Worm (Caenorhabditis elegans) whole organism, L4 larva: ENCODE measurements around the gene C05A2.4.

Source experiments
- F37D6.2 ChIP-seq: sonication (generic microtip); optimal IDR thresholded peaks from 2 replicates; lab custom pipeline; 2016; ENCODE audit warnings: mild to moderate bottlenecking, missing genetic modification characterization, missing compliant biosample characterization
- T26A8.4 ChIP-seq: fragments of 200-800 bp; sonication (Bioruptor generic); IDR thresholded peaks from 2 replicates; pipeline ENCODE4 v1.3.6; 2022; ENCODE audit warnings: missing genetic modification characterization, missing compliant biosample characterization
- Y48G9A.11 ChIP-seq: fragments of 200-800 bp; sonication (Bioruptor generic); IDR thresholded peaks from 2 replicates; pipeline ENCODE4 v1.3.6; 2022; ENCODE audit warnings: missing genetic modification reagents, missing genetic modification characterization, missing compliant biosample characterization
- Y5F2A.4 ChIP-seq: fragments of 200-800 bp; sonication (Bioruptor generic); optimal IDR thresholded peaks from 2 replicates; lab custom pipeline; 2018; ENCODE audit warnings: mild to moderate bottlenecking, missing genetic modification characterization, missing compliant biosample characterization
- ZK337.2 ChIP-seq: fragments of 200-800 bp; sonication (Bioruptor generic); IDR thresholded peaks from 2 replicates; pipeline ENCODE4 v1.3.6; 2022; ENCODE audit warnings: missing genetic modification reagents, missing genetic modification characterization, missing compliant biosample characterization
- ZK546.5 ChIP-seq, 2 experiments: sonication (generic microtip); optimal IDR thresholded peaks; 2 replicates each; lab custom pipeline; 2017; ENCODE audit warnings: missing biosample characterization in 2 of 2, missing genetic modification characterization in 2 of 2
- aly-2 ChIP-seq: sonication (generic microtip); optimal IDR thresholded peaks from 2 replicates; lab custom pipeline; 2018; ENCODE audit warnings: missing biosample characterization, missing genetic modification characterization
- ama-1 ChIP-seq: fragments of 150-350 bp; optimal IDR thresholded peaks from 2 replicates; lab custom pipeline; 2014; ENCODE audit warnings: inconsistent platforms, mixed read lengths
- arid-1 ChIP-seq: fragments of 200-800 bp; sonication (Bioruptor generic); conservative IDR thresholded peaks from 2 replicates; pipeline ENCODE4 v1.3.6; 2022; ENCODE audit warnings: missing genetic modification reagents, missing genetic modification characterization, missing compliant biosample characterization
- ceh-62 ChIP-seq: sonication (generic microtip); optimal IDR thresholded peaks from 2 replicates; lab custom pipeline; 2017; ENCODE audit warnings: missing biosample characterization, missing genetic modification characterization
- dmd-9 ChIP-seq: fragments of 200-800 bp; sonication (Bioruptor generic); IDR thresholded peaks from 2 replicates; pipeline ENCODE4 v1.3.6; 2022; ENCODE audit warnings: missing genetic modification reagents, missing genetic modification characterization, missing compliant biosample characterization
- dve-1 ChIP-seq: sonication (generic microtip); optimal IDR thresholded peaks from 2 replicates; lab custom pipeline; 2017; ENCODE audit warnings: antibody characterized with exemption, mild to moderate bottlenecking, missing genetic modification characterization, missing compliant biosample characterization; ENCODE audit not compliant: insufficient read depth
- egl-27 ChIP-seq: sonication (generic microtip); optimal IDR thresholded peaks from 3 replicates; lab custom pipeline; 2017; ENCODE audit warnings: missing biosample characterization, missing genetic modification reagents, missing genetic modification characterization
- egl-43 ChIP-seq: fragments of 200-800 bp; sonication (Bioruptor generic); IDR thresholded peaks from 2 replicates; pipeline ENCODE4 v1.3.6; 2022; ENCODE audit warnings: missing genetic modification reagents, missing genetic modification characterization, missing compliant biosample characterization
- hif-1 ChIP-seq, 2 experiments: sonication (generic microtip); optimal IDR thresholded peaks; 2 replicates each; lab custom pipeline; 2016 to 2017; ENCODE audit warnings: missing compliant biosample characterization in 2 of 2, missing genetic modification characterization in 2 of 2, missing genetic modification reagents in 2 of 2, missing genotype in 2 of 2, mild to moderate bottlenecking in 1 of 2
- hlh-11 ChIP-seq: fragments of 200-800 bp; sonication (Bioruptor generic); optimal IDR thresholded peaks from 2 replicates; lab custom pipeline; 2018; ENCODE audit warnings: mild to moderate bottlenecking, missing genetic modification characterization, missing compliant biosample characterization
- hlh-30 ChIP-seq: sonication (generic microtip); optimal IDR thresholded peaks from 2 replicates; lab custom pipeline; 2017; ENCODE audit warnings: antibody characterized with exemption, mild to moderate bottlenecking, missing genetic modification characterization, missing compliant biosample characterization; ENCODE audit not compliant: insufficient read depth
- lin-13 ChIP-seq: fragments of 150-350 bp; optimal IDR thresholded peaks from 2 replicates; lab custom pipeline; 2014; ENCODE audit warnings: missing biosample characterization, missing genetic modification reagents, missing genetic modification characterization
- lin-15B ChIP-seq: fragments of 150-350 bp; sonication (generic microtip); optimal IDR thresholded peaks from 3 replicates; lab custom pipeline; 2014; ENCODE audit warnings: missing biosample characterization, missing genetic modification characterization
- lin-38 ChIP-seq: fragments of 200-800 bp; sonication (Bioruptor generic); IDR thresholded peaks from 2 replicates; pipeline ENCODE4 v1.3.6; 2022; ENCODE audit warnings: missing genetic modification reagents, missing genetic modification characterization, missing compliant biosample characterization
- lsy-2 ChIP-seq, 2 experiments: fragments of 150-350 bp in 1 of 2; sonication (generic microtip) in 1 of 2; optimal IDR thresholded peaks; 2 replicates each; lab custom pipeline; 2014 to 2017; ENCODE audit warnings: missing biosample characterization in 2 of 2, missing genetic modification characterization in 2 of 2
- mep-1 ChIP-seq: fragments of 150-350 bp; sonication (generic microtip); optimal IDR thresholded peaks from 3 replicates; lab custom pipeline; 2014; ENCODE audit warnings: missing biosample characterization, missing genetic modification characterization
- nhr-10 ChIP-seq: fragments of 150-350 bp; optimal IDR thresholded peaks from 2 replicates; lab custom pipeline; 2014; ENCODE audit warnings: missing biosample characterization, missing genetic modification characterization
- nhr-28 ChIP-seq: fragments of 150-350 bp; optimal IDR thresholded peaks from 2 replicates; lab custom pipeline; 2014; ENCODE audit warnings: missing biosample characterization, missing genetic modification characterization
- nhr-77 ChIP-seq: fragments of 150-350 bp; optimal IDR thresholded peaks from 2 replicates; lab custom pipeline; 2014; ENCODE audit warnings: missing biosample characterization, missing genetic modification characterization
- pha-4 ChIP-seq, 2 experiments: fragments of 150-350 bp in 1 of 2; fragments of 200-800 bp in 1 of 2; sonication (Bioruptor generic) in 1 of 2; IDR thresholded peaks in 1 of 2; optimal IDR thresholded peaks in 1 of 2; 2 replicates each; pipeline versions ENCODE4 v1.3.6 to Lab custom; 2014 to 2022; ENCODE audit warnings: missing genetic modification characterization in 2 of 2, missing genetic modification reagents in 2 of 2, missing biosample characterization in 1 of 2, missing compliant biosample characterization in 1 of 2
- rbr-2 ChIP-seq: sonication (generic microtip); optimal IDR thresholded peaks from 2 replicates; lab custom pipeline; 2016; ENCODE audit warnings: missing genotype, missing genetic modification characterization, missing compliant biosample characterization
- saeg-2 ChIP-seq: fragments of 200-800 bp; sonication (Bioruptor generic); IDR thresholded peaks from 2 replicates; pipeline ENCODE4 v1.3.6; 2022; ENCODE audit warnings: missing genetic modification reagents, missing genetic modification characterization, missing compliant biosample characterization
- sdz-12 ChIP-seq: fragments of 200-800 bp; sonication (Bioruptor generic); optimal IDR thresholded peaks from 2 replicates; lab custom pipeline; 2018; ENCODE audit warnings: mild to moderate bottlenecking, missing genetic modification characterization, missing compliant biosample characterization
- snpc-1.2 ChIP-seq: fragments of 200-800 bp; sonication (Bioruptor generic); IDR thresholded peaks from 2 replicates; pipeline ENCODE4 v1.3.6; 2022; ENCODE audit warnings: missing genetic modification reagents, missing genetic modification characterization, missing compliant biosample characterization
- tra-1 ChIP-seq: fragments of 200-800 bp; sonication (Bioruptor generic); IDR thresholded peaks from 2 replicates; pipeline ENCODE4 v1.3.6; 2022; ENCODE audit warnings: missing genetic modification reagents, missing genetic modification characterization, missing compliant biosample characterization
- unc-62 ChIP-seq, 3 experiments: fragments of 150-350 bp in 1 of 3; sonication (generic microtip); optimal IDR thresholded peaks in 2 of 3; peaks in 1 of 3; 1 replicate in 1 of 3; 2 replicates in 2 of 3; lab custom pipeline; 2014 to 2017; ENCODE audit warnings: missing biosample characterization in 3 of 3, missing genetic modification characterization in 3 of 3, missing genetic modification reagents in 3 of 3, missing genotype in 1 of 3
- vab-7 ChIP-seq: fragments of 200-800 bp; sonication (Bioruptor generic); IDR thresholded peaks from 2 replicates; pipeline ENCODE4 v1.3.6; 2022; ENCODE audit warnings: missing genetic modification reagents, missing genetic modification characterization, missing compliant biosample characterization
- zag-1 ChIP-seq: fragments of 150-350 bp; optimal IDR thresholded peaks from 2 replicates; lab custom pipeline; 2014; ENCODE audit warnings: missing biosample characterization, missing genetic modification characterization
- zfp-3 ChIP-seq: fragments of 200-800 bp; sonication (Bioruptor generic); conservative IDR thresholded peaks from 2 replicates; pipeline ENCODE4 v1.3.6; 2022; ENCODE audit warnings: missing genetic modification reagents, missing genetic modification characterization, missing compliant biosample characterization
- zip-11 ChIP-seq: fragments of 200-800 bp; sonication (Bioruptor generic); IDR thresholded peaks from 2 replicates; pipeline ENCODE4 v1.3.6; 2022; ENCODE audit warnings: missing genetic modification characterization, missing compliant biosample characterization
- ztf-7 ChIP-seq: fragments of 150-350 bp; optimal IDR thresholded peaks from 2 replicates; lab custom pipeline; 2014; ENCODE audit warnings: missing biosample characterization, missing genetic modification characterization

The C05A2.4 gene

DNA sequence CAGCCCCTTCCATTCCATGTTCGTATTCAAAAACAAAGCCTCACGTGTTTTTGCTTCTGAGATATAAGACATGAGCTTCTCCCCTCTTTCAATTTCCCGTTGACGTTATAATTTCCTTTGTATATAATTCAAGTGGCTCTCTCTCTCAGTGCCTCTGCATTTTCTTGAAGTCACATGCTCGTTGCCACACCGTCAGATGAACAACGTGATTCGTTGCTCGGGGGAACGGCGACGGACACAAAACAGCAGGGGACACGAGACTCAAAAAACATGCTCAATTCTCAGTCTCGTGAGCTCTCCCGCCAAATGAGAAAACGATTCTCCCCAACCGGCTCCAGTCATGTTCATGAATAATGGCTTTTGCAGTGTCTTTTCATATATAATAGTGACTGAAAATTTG is 13.1 kb downstream of the C05A2.4 start:
- TF ChIP-seq rbr-2 (tag; lab: Kevin White, UChicago) (peak; percentile 15), hlh-11 (tag; lab: Kevin White, UChicago) (no peak), hlh-30 (tag; lab: Kevin White, UChicago) (peak; percentile 70)

DNA sequence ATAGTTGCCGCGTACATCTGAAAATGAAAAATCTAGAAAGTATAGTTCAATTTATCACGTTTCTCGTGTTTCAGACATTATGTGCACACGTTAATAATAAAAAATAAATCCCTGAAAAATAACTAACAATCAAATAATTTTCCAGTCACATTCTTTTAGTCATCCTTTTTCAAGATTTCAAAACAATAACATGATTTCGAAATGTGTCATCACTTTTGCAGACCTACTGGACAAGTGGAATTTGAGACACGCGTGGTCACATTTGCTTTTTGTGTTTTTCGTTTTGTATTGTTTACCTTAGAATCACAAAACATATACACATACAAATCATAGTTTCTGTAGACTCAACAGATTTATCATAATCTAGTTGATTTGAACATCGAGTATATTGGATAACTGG is 14.1 kb downstream of the C05A2.4 start:
- TF ChIP-seq hlh-30 (tag; lab: Kevin White, UChicago) (peak; percentile 22), F37D6.2 (no peak)
- TF ChIP-seq, all 104 proteins: peak for 1

DNA sequence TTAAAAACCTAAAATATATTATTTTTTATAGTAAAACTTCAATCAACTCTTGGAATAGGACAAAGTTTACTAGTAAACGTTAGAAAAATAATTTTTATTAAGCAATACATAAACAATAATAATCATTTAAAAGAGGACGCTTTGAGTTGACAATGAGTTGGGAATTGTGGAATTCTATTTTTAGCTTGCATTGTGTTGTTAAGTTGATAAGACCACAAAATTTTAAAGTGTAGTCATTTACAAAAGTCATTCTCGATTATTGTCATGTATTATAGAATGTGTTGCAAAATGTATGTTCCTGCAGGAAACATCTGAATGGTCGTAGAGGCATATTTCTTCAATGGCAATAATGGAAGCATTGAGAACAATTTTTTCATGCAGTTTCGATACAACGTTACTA is 15.7 kb downstream of the C05A2.4 start:
- TF ChIP-seq nhr-28 (tag; lab: Kevin White, UChicago) (peak; percentile 72), egl-27 (tag; lab: Kevin White, UChicago) (no peak), snpc-1.2 (GFP tag; lab: Robert Waterston, UW) (no peak), dve-1 (tag; lab: Kevin White, UChicago) (peak; percentile 50)
- TF ChIP-seq, all 104 proteins: peak for 2

DNA sequence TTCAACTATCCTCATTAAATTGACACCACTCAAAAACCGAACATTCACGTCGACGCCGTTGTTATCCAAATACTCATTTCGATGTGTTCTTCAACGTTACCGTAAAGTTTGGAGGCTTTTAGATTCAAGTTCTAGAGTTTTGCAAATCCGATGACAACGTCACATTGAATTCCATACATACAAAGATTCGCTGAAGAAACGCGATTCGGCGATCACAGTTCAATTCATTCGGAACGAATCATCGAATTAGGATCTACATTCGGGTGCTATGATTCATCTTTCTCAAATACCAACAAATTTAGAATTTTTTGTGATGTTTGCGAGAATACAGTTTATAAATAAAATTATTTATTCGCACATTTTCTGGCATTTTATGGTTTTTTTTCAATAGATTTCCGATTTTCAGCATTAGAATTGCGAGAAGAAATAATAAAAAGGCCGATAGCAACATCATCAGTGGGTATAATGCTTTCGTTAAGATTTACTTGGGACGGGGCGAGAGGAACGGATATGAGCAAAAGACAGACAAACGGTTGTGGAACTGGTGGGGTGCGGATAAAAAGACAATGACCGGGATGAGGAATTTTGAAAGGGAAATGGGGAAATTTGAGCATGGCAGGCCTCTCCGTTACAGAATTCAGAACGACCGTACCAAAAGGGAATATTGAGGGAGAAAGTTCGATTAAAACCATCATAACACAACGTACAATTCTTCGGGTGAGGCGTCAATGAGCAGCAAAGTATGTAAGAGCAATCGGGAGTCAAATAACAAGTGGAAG is 16.7 kb downstream of the C05A2.4 start:
- TF ChIP-seq T26A8.4 (peak; percentile 21; the same call in 1 of the 2 replicates), mep-1 (tag; lab: Kevin White, UChicago) (peak; percentile 47), lin-13 (no peak), vab-7 (GFP tag; lab: Robert Waterston, UW) (0 out of 2 replicates have a peak, but pooled peaks have one; percentile 35), lin-38 (GFP tag; lab: Robert Waterston, UW) (no peak), zfp-3 (0 out of 2 replicates have a peak, but pooled peaks have one; percentile 47), Y5F2A.4 (GFP tag; lab: Kevin White, UChicago) (peak; percentile 31), egl-43 (GFP tag; lab: Robert Waterston, UW) (0 out of 2 replicates have a peak, but pooled peaks have one; percentile 21), ama-1 (lab: Kevin White, UChicago) (peak; percentile 33), nhr-28 (tag; lab: Kevin White, UChicago) (no peak), ZK337.2 (GFP tag; lab: Robert Waterston, UW) (no peak), ZK546.5 (tag; optimal IDR thresholded peaks at IDR 0.05; lab: Kevin White, UChicago) (no peak), saeg-2 (GFP tag; lab: Robert Waterston, UW) (peak; percentile 46; the same call in 1 of the 2 replicates), ceh-62 (tag; lab: Kevin White, UChicago) (no peak), hif-1 (tag; optimal IDR thresholded peaks at IDR 0.05; lab: Kevin White, UChicago) (peak in 1 of 2 experiments; percentile 12), arid-1 (GFP tag; lab: Robert Waterston, UW) (0 out of 2 replicates have a peak, but pooled peaks have one; percentile 54), F37D6.2 (peak; percentile 18), sdz-12 (GFP tag; lab: Kevin White, UChicago) (peak; percentile 4), zip-11 (GFP tag; lab: Robert Waterston, UW) (0 out of 2 replicates have a peak, but pooled peaks have one; percentile 23), zag-1 (tag; lab: Kevin White, UChicago) (peak; percentile 36), Y48G9A.11 (GFP tag; lab: Robert Waterston, UW) (peak; percentile 26; the same call in 1 of the 2 replicates), unc-62 (GFP tag; optimal IDR thresholded peaks at IDR 0.05 in 1 of 2; lab: Kevin White, UChicago) (peak in 1 of 2 experiments; percentile 98), unc-62 (tag; optimal IDR thresholded peaks at IDR 0.05; lab: Kevin White, UChicago) (no peak)

ce11 chrV:10712608-10712900 is 17.3 kb downstream of the C05A2.4 start:
- TF ChIP-seq pha-4 (GFP tag; IDR thresholded peaks at IDR 0.05; lab: Robert Waterston, UW), result peak; percentile 51; the same call in 1 of the 2 replicates
- TF ChIP-seq pha-4 (tag; optimal IDR thresholded peaks at IDR 0.05; lab: Kevin White, UChicago), result no peak
- no peak for TF ChIP-seq dmd-9 (GFP tag; lab: Robert Waterston, UW)
- peak; percentile 61 for TF ChIP-seq nhr-10 (tag; lab: Kevin White, UChicago)
- 0 out of 2 replicates have a peak, but pooled peaks have one; percentile 6 for TF ChIP-seq zfp-3
- TF ChIP-seq aly-2 (tag; lab: Kevin White, UChicago), result peak; percentile 30
- no peak for TF ChIP-seq ztf-7 (tag; lab: Kevin White, UChicago)
- peak; percentile 7 for TF ChIP-seq dve-1 (tag; lab: Kevin White, UChicago)
- TF ChIP-seq mep-1 (tag; lab: Kevin White, UChicago), result peak; percentile 40
- TF ChIP-seq lin-15B (tag; lab: Kevin White, UChicago), result no peak
- TF ChIP-seq nhr-28 (tag; lab: Kevin White, UChicago), result peak; percentile 3
- TF ChIP-seq tra-1 (GFP tag; lab: Robert Waterston, UW), result no peak
- peak; percentile 28 for TF ChIP-seq nhr-77
- peak in 1 of 2 experiments; percentile 66 for TF ChIP-seq unc-62 (GFP tag; optimal IDR thresholded peaks at IDR 0.05 in 1 of 2; lab: Kevin White, UChicago)
- TF ChIP-seq unc-62 (tag; optimal IDR thresholded peaks at IDR 0.05; lab: Kevin White, UChicago), result no peak
- peak in 1 of 2 experiments; percentile 22 for TF ChIP-seq lsy-2 (tag; optimal IDR thresholded peaks at IDR 0.05; lab: Kevin White, UChicago)
